Fruit fly (Drosophila melanogaster) whole organism, prepupa: Measurements from ENCODE around the gene AlkB.

Experiments used
- Blimp-1 ChIP-seq: fragments of 200-800 bp; sonication (Bioruptor generic); optimal IDR thresholded peaks from 3 replicates; lab custom pipeline; 2017; ENCODE audit warnings: missing biosample characterization, missing genetic modification characterization, mild to moderate bottlenecking, moderate library complexity, missing genetic modification reagents
- CG15336 ChIP-seq: fragments of 200-800 bp; sonication (Bioruptor generic); IDR thresholded peaks from 2 replicates; pipeline ENCODE4 v1.3.6; 2022; ENCODE audit warnings: missing biosample characterization, missing genetic modification characterization
- CG1621 ChIP-seq: fragments of 200-800 bp; sonication (Bioruptor generic); optimal IDR thresholded peaks from 3 replicates; lab custom pipeline; 2018; ENCODE audit warnings: missing biosample characterization, mild to moderate bottlenecking, missing genetic modification characterization
- CG3919 ChIP-seq: fragments of 200-800 bp; sonication (Bioruptor generic); optimal IDR thresholded peaks from 3 replicates; lab custom pipeline; 2016; ENCODE audit warnings: missing biosample characterization, missing genetic modification characterization
- CG6276 ChIP-seq: fragments of 200-800 bp; sonication (Bioruptor generic); optimal IDR thresholded peaks from 2 replicates; lab custom pipeline; 2017; ENCODE audit warnings: missing biosample characterization, mild to moderate bottlenecking, missing genetic modification characterization
- CG6808 ChIP-seq: fragments of 200-800 bp; sonication (Bioruptor generic); optimal IDR thresholded peaks from 3 replicates; lab custom pipeline; 2017; ENCODE audit warnings: missing biosample characterization, missing genetic modification characterization, mild to moderate bottlenecking, moderate library complexity, missing genetic modification reagents
- CG6854 ChIP-seq: fragments of 200-800 bp; sonication (Bioruptor generic); optimal IDR thresholded peaks from 2 replicates; lab custom pipeline; 2017; ENCODE audit warnings: missing biosample characterization, mild to moderate bottlenecking, missing genetic modification characterization
- Hr38 ChIP-seq: sonication (Bioruptor generic); optimal IDR thresholded peaks from 2 replicates; lab custom pipeline; 2016; ENCODE audit warnings: missing biosample characterization, missing genetic modification characterization
- Hr39 ChIP-seq: fragments of 200-800 bp; sonication (Bioruptor generic); optimal IDR thresholded peaks from 2 replicates; lab custom pipeline; 2016; ENCODE audit warnings: missing biosample characterization, missing genetic modification characterization
- achi ChIP-seq: fragments of 200-800 bp; sonication (Bioruptor generic); optimal IDR thresholded peaks from 3 replicates; lab custom pipeline; 2016; ENCODE audit warnings: missing biosample characterization, missing genetic modification characterization
- dac ChIP-seq: fragments of 200-800 bp; sonication (Bioruptor generic); optimal IDR thresholded peaks from 2 replicates; lab custom pipeline; 2017; ENCODE audit warnings: missing biosample characterization, mild to moderate bottlenecking, missing genetic modification characterization
- fd85E ChIP-seq: fragments of 200-800 bp; sonication (Bioruptor generic); optimal IDR thresholded peaks from 3 replicates; lab custom pipeline; 2016; ENCODE audit warnings: missing biosample characterization, missing genetic modification characterization
- fkh ChIP-seq: fragments of 200-800 bp; sonication (Bioruptor generic); optimal IDR thresholded peaks from 3 replicates; lab custom pipeline; 2017; ENCODE audit warnings: missing biosample characterization, mild to moderate bottlenecking, missing genetic modification characterization, moderate library complexity
- net ChIP-seq: fragments of 200-800 bp; sonication (Bioruptor generic); optimal IDR thresholded peaks from 3 replicates; lab custom pipeline; 2016; ENCODE audit warnings: missing biosample characterization, missing genetic modification characterization

DNA sequence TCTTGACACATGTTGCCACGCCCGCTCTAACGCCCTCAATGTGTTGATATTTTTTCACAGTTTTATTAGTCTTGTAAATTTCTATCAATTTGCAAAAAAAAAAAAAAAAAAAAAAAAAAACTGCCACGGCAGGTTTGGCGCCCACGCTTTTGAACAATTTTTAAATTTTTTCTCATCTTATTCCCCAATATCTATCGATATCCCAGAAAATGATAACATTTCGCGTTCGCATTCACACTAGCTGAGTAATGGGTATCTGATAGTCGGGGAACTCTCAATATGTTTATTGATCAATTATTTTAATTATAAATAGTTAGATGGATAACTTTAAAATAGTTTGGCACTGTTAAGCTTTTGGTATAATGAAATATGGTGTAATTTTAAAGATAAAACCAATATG lies 17.9 kb downstream of the AlkB start:
- TF ChIP-seq fd85E (GFP tag; lab: Kevin White, UChicago) (no peak), fkh (GFP tag; lab: Kevin White, UChicago) (no peak), Hr38 (no peak), CG6276 (GFP tag; lab: Kevin White, UChicago) (no peak), Blimp-1 (GFP tag; lab: Kevin White, UChicago) (no peak), net (no peak), achi (GFP tag; lab: Kevin White, UChicago) (no peak), dac (GFP tag; lab: Kevin White, UChicago) (no peak), CG6854 (GFP tag; lab: Kevin White, UChicago) (no peak), CG15336 (no peak), Hr39 (no peak), CG3919 (GFP tag; lab: Kevin White, UChicago) (no peak), CG6808 (GFP tag; lab: Kevin White, UChicago) (no peak), CG1621 (no peak)
